Fruit fly (Drosophila melanogaster) whole organism, wandering third instar larva: ENCODE data around the gene Pus7.

ENCODE experiments used
- Abd-B ChIP-seq: fragments of >200 bp; optimal IDR thresholded peaks from 2 replicates; lab custom pipeline; 2017; ENCODE audit warnings: missing biosample characterization, missing genetic modification characterization
- CG32264 ChIP-seq: fragments of 200-800 bp; sonication (Bioruptor generic); optimal IDR thresholded peaks from 2 replicates; lab custom pipeline; 2016; ENCODE audit warnings: missing biosample characterization, missing genetic modification characterization
- CG9705 ChIP-seq: fragments of 200-800 bp; sonication (Bioruptor generic); optimal IDR thresholded peaks from 2 replicates; lab custom pipeline; 2018; ENCODE audit warnings: missing biosample characterization, mild to moderate bottlenecking, missing genetic modification characterization
- CrebA ChIP-seq: fragments of 200-800 bp; sonication (Bioruptor generic); optimal IDR thresholded peaks from 2 replicates; lab custom pipeline; 2016; ENCODE audit warnings: missing biosample characterization, mild to moderate bottlenecking, missing genetic modification characterization, borderline replicate concordance
- Dfd ChIP-seq: fragments of >200 bp; optimal IDR thresholded peaks from 2 replicates; lab custom pipeline; 2017; ENCODE audit warnings: missing biosample characterization, missing genetic modification characterization
- Dif ChIP-seq: fragments of 200-275, 200-300 bp; sonication (Bioruptor generic); optimal IDR thresholded peaks from 2 replicates; lab custom pipeline; 2018; ENCODE audit warnings: missing biosample characterization, missing genetic modification characterization; ENCODE audit not compliant: partially characterized antibody
- GATAd ChIP-seq: sonication (Bioruptor generic); optimal IDR thresholded peaks from 2 replicates; lab custom pipeline; 2016; ENCODE audit warnings: missing biosample characterization, missing genetic modification characterization
- HLH106 ChIP-seq: fragments of 200-800 bp; optimal IDR thresholded peaks from 3 replicates; lab custom pipeline; 2019; ENCODE audit warnings: missing biosample characterization, mild to moderate bottlenecking, missing genetic modification characterization, moderate library complexity
- Hnf4 ChIP-seq: fragments of 200-800 bp; sonication (Bioruptor generic); optimal IDR thresholded peaks from 2 replicates; lab custom pipeline; 2016; ENCODE audit warnings: missing biosample characterization, mild to moderate bottlenecking, missing genetic modification characterization
- Hr78 ChIP-seq: fragments of >200 bp; optimal IDR thresholded peaks from 2 replicates; lab custom pipeline; 2017; ENCODE audit warnings: missing biosample characterization, missing genetic modification characterization
- Hr83 ChIP-seq: fragments of 200-300 bp; sonication (Bioruptor generic); optimal IDR thresholded peaks from 2 replicates; lab custom pipeline; 2016; ENCODE audit warnings: missing biosample characterization, mild to moderate bottlenecking, missing genetic modification characterization, moderate library complexity; ENCODE audit not compliant: poor library complexity, severe bottlenecking
- Jra ChIP-seq: sonication (Bioruptor generic); optimal IDR thresholded peaks from 2 replicates; lab custom pipeline; 2016; ENCODE audit warnings: missing biosample characterization, missing genetic modification characterization
- Mio ChIP-seq: sonication (Bioruptor generic); optimal IDR thresholded peaks from 2 replicates; lab custom pipeline; 2016; ENCODE audit warnings: missing biosample characterization, missing genetic modification characterization
- Myc ChIP-seq: fragments of >200 bp; optimal IDR thresholded peaks from 2 replicates; lab custom pipeline; 2017
- N ChIP-seq: fragments of >200 bp; optimal IDR thresholded peaks from 2 replicates; lab custom pipeline; 2018; ENCODE audit warnings: missing biosample characterization, missing external identifiers, missing genetic modification characterization
- OdsH ChIP-seq: fragments of 200-800 bp; sonication (Bioruptor generic); optimal IDR thresholded peaks from 2 replicates; lab custom pipeline; 2016; ENCODE audit warnings: missing biosample characterization, mild to moderate bottlenecking, missing genetic modification characterization
- Rel ChIP-seq, 2 experiments: fragments of 200-800 bp; sonication (Bioruptor generic) in 1 of 2; optimal IDR thresholded peaks; 2 replicates in 1 of 2; 3 replicates in 1 of 2; lab custom pipeline; 2016 to 2019; ENCODE audit warnings: mild to moderate bottlenecking in 2 of 2, missing biosample characterization in 2 of 2, missing genetic modification characterization in 2 of 2, moderate library complexity in 1 of 2
- Sp1 ChIP-seq: fragments of 200-800 bp; sonication (Bioruptor generic); optimal IDR thresholded peaks from 3 replicates; lab custom pipeline; 2019; ENCODE audit warnings: missing biosample characterization, mild to moderate bottlenecking, missing genetic modification characterization, moderate library complexity
- Vsx2 ChIP-seq: fragments of 200-300, 225-300 bp; sonication (Bioruptor generic); optimal IDR thresholded peaks from 2 replicates; lab custom pipeline; 2018; ENCODE audit warnings: missing biosample characterization, missing genetic modification characterization; ENCODE audit not compliant: partially characterized antibody
- br ChIP-seq: fragments of 200-800 bp; sonication (Bioruptor generic); optimal IDR thresholded peaks from 2 replicates; lab custom pipeline; 2016; ENCODE audit warnings: missing biosample characterization, missing genetic modification characterization
- brk ChIP-seq: fragments of 200-800 bp; sonication (Bioruptor generic); optimal IDR thresholded peaks from 2 replicates; lab custom pipeline; 2016; ENCODE audit warnings: missing biosample characterization, mild to moderate bottlenecking, missing genetic modification characterization
- dl ChIP-seq, 2 experiments: fragments of 175-275, 200-275 bp in 1 of 2; fragments of 200-275 bp in 1 of 2; sonication (Bioruptor generic); optimal IDR thresholded peaks; lab custom pipeline; 2018; ENCODE audit warnings: mild to moderate bottlenecking in 2 of 2, missing biosample characterization in 2 of 2, missing genetic modification characterization in 2 of 2, moderate library complexity in 2 of 2; ENCODE audit not compliant: partially characterized antibody in 2 of 2, insufficient read depth in 1 of 2
- dmrt93B ChIP-seq: fragments of 200-800 bp; sonication (Bioruptor generic); optimal IDR thresholded peaks from 2 replicates; lab custom pipeline; 2018; ENCODE audit warnings: missing biosample characterization, mild to moderate bottlenecking, missing genetic modification characterization
- dsf ChIP-seq: sonication (Bioruptor generic); optimal IDR thresholded peaks from 2 replicates; lab custom pipeline; 2016; ENCODE audit warnings: missing biosample characterization, missing genetic modification characterization, borderline replicate concordance
- ey ChIP-seq: fragments of 200-800 bp; sonication (Bioruptor generic); optimal IDR thresholded peaks from 2 replicates; lab custom pipeline; 2016; ENCODE audit warnings: missing biosample characterization, missing genetic modification characterization
- foxo ChIP-seq, 2 experiments: fragments of 200-800 bp; sonication (Bioruptor generic); optimal IDR thresholded peaks; 2 replicates in 1 of 2; 3 replicates in 1 of 2; lab custom pipeline; 2016 to 2017; ENCODE audit warnings: missing biosample characterization in 2 of 2, missing genetic modification characterization in 2 of 2
- fru ChIP-seq: fragments of 200-800 bp; sonication (Bioruptor generic); optimal IDR thresholded peaks from 3 replicates; lab custom pipeline; 2016; ENCODE audit warnings: missing biosample characterization, mild to moderate bottlenecking, missing genetic modification characterization
- h ChIP-seq: fragments of 200-800 bp; sonication (Bioruptor generic); optimal IDR thresholded peaks from 3 replicates; lab custom pipeline; 2016; ENCODE audit warnings: missing biosample characterization, mild to moderate bottlenecking, missing genetic modification characterization
- jim ChIP-seq: fragments of 175-275, 200-325 bp; sonication (Bioruptor generic); optimal IDR thresholded peaks from 2 replicates; lab custom pipeline; 2016; ENCODE audit warnings: missing biosample characterization, mild to moderate bottlenecking, missing genetic modification characterization
- lola ChIP-seq: fragments of >200 bp; optimal IDR thresholded peaks from 2 replicates; lab custom pipeline; 2017; ENCODE audit warnings: missing biosample characterization, missing genetic modification characterization
- pan ChIP-seq: fragments of >200 bp; optimal IDR thresholded peaks from 2 replicates; lab custom pipeline; 2017
- psq ChIP-seq: fragments of 200-800 bp; sonication (Bioruptor generic); optimal IDR thresholded peaks from 3 replicates; lab custom pipeline; 2017; ENCODE audit warnings: missing biosample characterization, mild to moderate bottlenecking, missing genetic modification characterization, moderate library complexity
- rgr ChIP-seq: fragments of 200-800 bp; sonication (Bioruptor generic); optimal IDR thresholded peaks from 3 replicates; lab custom pipeline; 2016; ENCODE audit warnings: missing biosample characterization, mild to moderate bottlenecking, missing genetic modification characterization
- sage ChIP-seq: fragments of 200-800 bp; sonication (Bioruptor generic); optimal IDR thresholded peaks from 2 replicates; lab custom pipeline; 2016; ENCODE audit warnings: missing biosample characterization, mild to moderate bottlenecking, missing genetic modification characterization
- sv ChIP-seq: fragments of 200-800 bp; sonication (Bioruptor generic); optimal IDR thresholded peaks from 3 replicates; lab custom pipeline; 2016; ENCODE audit warnings: missing biosample characterization, missing genetic modification characterization
- tai ChIP-seq: sonication (Bioruptor generic); optimal IDR thresholded peaks from 2 replicates; lab custom pipeline; 2016; ENCODE audit warnings: missing biosample characterization, missing genetic modification characterization
- usp ChIP-seq: fragments of >200 bp; optimal IDR thresholded peaks from 2 replicates; lab custom pipeline; 2017; ENCODE audit warnings: missing biosample characterization, missing genetic modification characterization
- woc ChIP-seq: sonication (Bioruptor generic); optimal IDR thresholded peaks from 2 replicates; lab custom pipeline; 2016; ENCODE audit warnings: missing biosample characterization, mild to moderate bottlenecking, missing genetic modification characterization

Gene Pus7

dm6 chr3L:8513258-8513657, 3.5 kb downstream of the Pus7 start:
- TF ChIP-seq psq (GFP tag; lab: Kevin White, UChicago) (no peak), Hnf4 (no peak)

- TF ChIP-seq Hnf4 (no peak), Myc (lab: Kevin White, UChicago) (peak; percentile 63), usp (GFP tag; lab: Kevin White, UChicago) (no peak)
Measured at dm6 chr3L:8514768-8515167, 5.0 kb downstream of the Pus7 start, which contains the start of gene CG6683. Gene CG6683 (minus strand): TSS chr3L:8514921.

- peak in 1 of 2 experiments; percentile 81 for TF ChIP-seq foxo (GFP tag; optimal IDR thresholded peaks at IDR 0.05; lab: Kevin White, UChicago)
- TF ChIP-seq Rel (GFP tag; optimal IDR thresholded peaks at IDR 0.05; lab: Kevin White, UChicago): peak; percentile 94
- TF ChIP-seq Rel (tag; optimal IDR thresholded peaks at IDR 0.05; lab: Kevin White, UChicago): peak; percentile 3
- TF ChIP-seq sage (GFP tag; lab: Kevin White, UChicago): peak; percentile 28
- TF ChIP-seq pan (lab: Kevin White, UChicago): no peak
- peak; percentile 6 for TF ChIP-seq rgr
- peak; percentile 60 for TF ChIP-seq Dif (GFP tag; lab: Kevin White, UChicago)
- TF ChIP-seq Vsx2 (GFP tag; lab: Kevin White, UChicago): no peak
- peak; percentile 77 for TF ChIP-seq brk (GFP tag; lab: Kevin White, UChicago)
- TF ChIP-seq ey: no peak
- TF ChIP-seq dl (GFP tag; optimal IDR thresholded peaks at IDR 0.05; lab: Kevin White, UChicago; ENCODE audit: insufficient read depth in 1 of 2, partially characterized antibody in 2 of 2): peak in 1 of 2 experiments; percentile 20
Measured at dm6 chr3L:8518516-8519087, 8.8 kb downstream of the Pus7 start, which contains the start of gene GstO3. Gene GstO3 (plus strand): TSS chr3L:8518885.

dm6 chr3L:8519232-8519631, 9.4 kb downstream of the Pus7 start:
- TF ChIP-seq HLH106 (tag; lab: Kevin White, UChicago): peak; percentile 22
- TF ChIP-seq jim (GFP tag; lab: Kevin White, UChicago): no peak
- TF ChIP-seq woc (GFP tag; lab: Kevin White, UChicago): no peak
- no peak for TF ChIP-seq dsf
- TF ChIP-seq Rel (GFP tag; optimal IDR thresholded peaks at IDR 0.05; lab: Kevin White, UChicago): no peak
- TF ChIP-seq Rel (tag; optimal IDR thresholded peaks at IDR 0.05; lab: Kevin White, UChicago): no peak
- TF ChIP-seq Sp1 (GFP tag; lab: Kevin White, UChicago): peak; percentile 4
- TF ChIP-seq dmrt93B: no peak
- no peak for TF ChIP-seq pan (lab: Kevin White, UChicago)
- no peak for TF ChIP-seq brk (GFP tag; lab: Kevin White, UChicago)
- no peak for TF ChIP-seq Hr78 (GFP tag; lab: Kevin White, UChicago)
- TF ChIP-seq OdsH (GFP tag; lab: Kevin White, UChicago): no peak
- TF ChIP-seq ey: peak; percentile 17
- no peak for TF ChIP-seq Myc (lab: Kevin White, UChicago)
- peak; percentile 29 for TF ChIP-seq br (GFP tag; lab: Kevin White, UChicago)
- TF ChIP-seq Jra (GFP tag; lab: Kevin White, UChicago): peak; percentile 4
- TF ChIP-seq dl (GFP tag; optimal IDR thresholded peaks at IDR 0.05; lab: Kevin White, UChicago; ENCODE audit: insufficient read depth in 1 of 2, partially characterized antibody in 2 of 2): no peak
- no peak for TF ChIP-seq GATAd
- no peak for TF ChIP-seq Vsx2 (GFP tag; lab: Kevin White, UChicago)
- peak in 1 of 2 experiments; percentile 10 for TF ChIP-seq foxo (GFP tag; optimal IDR thresholded peaks at IDR 0.05; lab: Kevin White, UChicago)
- no peak for TF ChIP-seq psq (GFP tag; lab: Kevin White, UChicago)
- no peak for TF ChIP-seq Mio (GFP tag; lab: Kevin White, UChicago)
- TF ChIP-seq Dif (GFP tag; lab: Kevin White, UChicago): no peak
- TF ChIP-seq rgr: peak; percentile 39
- no peak for TF ChIP-seq lola (GFP tag; lab: Kevin White, UChicago)
- no peak for TF ChIP-seq tai (GFP tag; lab: Kevin White, UChicago)
- TF ChIP-seq h (GFP tag; lab: Kevin White, UChicago): peak; percentile 47
- TF ChIP-seq Abd-B (GFP tag; lab: Kevin White, UChicago): no peak
- no peak for TF ChIP-seq sage (GFP tag; lab: Kevin White, UChicago)
- TF ChIP-seq N (GFP tag; lab: Kevin White, UChicago): no peak
- TF ChIP-seq sv: no peak
- TF ChIP-seq Hr83 (GFP tag; lab: Kevin White, UChicago): peak; percentile 13
- TF ChIP-seq CrebA (GFP tag; lab: Kevin White, UChicago): no peak
- TF ChIP-seq fru (GFP tag; lab: Kevin White, UChicago): peak; percentile 75
- no peak for TF ChIP-seq Dfd (GFP tag; lab: Kevin White, UChicago)
- no peak for TF ChIP-seq CG32264
- no peak for TF ChIP-seq CG9705 (GFP tag; lab: Kevin White, UChicago)
- TF ChIP-seq Hnf4: no peak
- TF ChIP-seq usp (GFP tag; lab: Kevin White, UChicago): no peak
- TF ChIP-seq, all 38 proteins: peak for 10
